Worm (Caenorhabditis elegans) whole organism, L2 larva: ENCODE results near the gene lact-3.

Experiments
- elt-3 ChIP-seq: sonication (generic microtip); optimal IDR thresholded peaks from 2 replicates; lab custom pipeline; 2017; ENCODE audit warnings: missing biosample characterization, missing genetic modification characterization
- lsy-2 ChIP-seq, 2 experiments: fragments of 150-350 bp in 1 of 2; sonication (generic microtip) in 1 of 2; optimal IDR thresholded peaks; 2 replicates each; lab custom pipeline; 2014 to 2017; ENCODE audit warnings: missing biosample characterization in 2 of 2, missing genetic modification characterization in 2 of 2
- nhr-25 ChIP-seq: fragments of 150-350 bp; sonication (generic microtip); optimal IDR thresholded peaks from 3 replicates; lab custom pipeline; 2014; ENCODE audit warnings: missing biosample characterization, missing genetic modification characterization
- peb-1 ChIP-seq: fragments of 150-350 bp; optimal IDR thresholded peaks from 2 replicates; lab custom pipeline; 2014; ENCODE audit warnings: missing biosample characterization, missing genetic modification characterization
- unc-62 ChIP-seq: fragments of 150-350 bp; optimal IDR thresholded peaks from 2 replicates; lab custom pipeline; 2014; ENCODE audit warnings: missing biosample characterization, missing genetic modification reagents, missing genetic modification characterization
- zag-1 ChIP-seq: fragments of 150-350 bp; optimal IDR thresholded peaks from 2 replicates; lab custom pipeline; 2014; ENCODE audit warnings: missing biosample characterization, missing genetic modification characterization
- ztf-11 ChIP-seq: sonication (generic microtip); optimal IDR thresholded peaks from 2 replicates; lab custom pipeline; 2017; ENCODE audit warnings: missing biosample characterization, missing genetic modification characterization

DNA sequence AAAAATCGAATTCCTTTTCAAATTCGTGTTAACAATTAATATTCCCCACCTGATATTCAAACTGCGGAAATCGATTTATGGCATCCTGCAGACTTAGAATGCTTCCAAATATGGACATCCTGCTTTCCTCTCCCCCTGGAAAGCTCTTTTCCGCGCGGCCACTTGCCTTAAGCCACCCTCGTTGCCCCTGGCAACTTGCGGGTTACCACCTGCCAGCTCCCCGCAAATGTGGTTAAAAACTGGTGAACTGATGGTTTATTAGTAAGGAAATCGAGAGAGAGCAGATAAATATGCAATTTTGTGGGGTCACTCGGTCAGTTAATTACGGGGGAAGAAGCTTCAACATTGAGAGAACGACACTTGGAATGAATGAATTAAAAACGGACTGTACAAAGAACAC lies 5.4 kb downstream of the lact-3 start, which contains the start of gene nphp-1:
- no peak for TF ChIP-seq lsy-2 (tag; optimal IDR thresholded peaks at IDR 0.05; lab: Kevin White, UChicago)
- no peak for TF ChIP-seq unc-62 (GFP tag; lab: Kevin White, UChicago)
- no peak for TF ChIP-seq nhr-25 (tag; lab: Kevin White, UChicago)
- no peak for TF ChIP-seq peb-1 (tag; lab: Kevin White, UChicago)
- TF ChIP-seq elt-3 (tag; lab: Kevin White, UChicago), result no peak
- TF ChIP-seq ztf-11 (tag; lab: Kevin White, UChicago), result no peak
- TF ChIP-seq zag-1, result no peak
